Fruit fly (Drosophila melanogaster) whole organism, pupa: ENCODE measurements around the gene sws.

Experiments
- CG10348 ChIP-seq: fragments of 200-800 bp; sonication (Bioruptor generic); IDR thresholded peaks from 2 replicates; pipeline ENCODE4 v1.3.6; 2022; ENCODE audit warnings: missing biosample characterization, missing genetic modification characterization
- CG12605 ChIP-seq: fragments of 200-800 bp; sonication (Bioruptor generic); IDR thresholded peaks from 2 replicates; pipeline ENCODE4 v1.3.6; 2022; ENCODE audit warnings: missing biosample characterization, missing genetic modification characterization
- CG13204 ChIP-seq: fragments of 200-800 bp; sonication (Bioruptor generic); optimal IDR thresholded peaks from 2 replicates; lab custom pipeline; 2018; ENCODE audit warnings: missing biosample characterization, mild to moderate bottlenecking, missing genetic modification characterization, moderate library complexity
- CG14655 ChIP-seq: fragments of 200-800 bp; sonication (Bioruptor generic); optimal IDR thresholded peaks from 3 replicates; lab custom pipeline; 2017; ENCODE audit warnings: mild to moderate bottlenecking, missing biosample characterization, missing genetic modification reagents, missing genetic modification characterization
- CG15710 ChIP-seq: fragments of 200-800 bp; sonication (Bioruptor generic); optimal IDR thresholded peaks from 2 replicates; lab custom pipeline; 2018; ENCODE audit warnings: missing biosample characterization, mild to moderate bottlenecking, missing genetic modification characterization, moderate library complexity
- CG17806 ChIP-seq: fragments of 200-800 bp; sonication (Bioruptor generic); optimal IDR thresholded peaks from 2 replicates; lab custom pipeline; 2018; ENCODE audit warnings: missing biosample characterization, mild to moderate bottlenecking, missing genetic modification characterization, moderate library complexity
- CG32121 ChIP-seq: fragments of 200-800 bp; sonication (Bioruptor generic); IDR thresholded peaks from 2 replicates; pipeline ENCODE4 v1.3.6; 2022; ENCODE audit warnings: missing biosample characterization, missing genetic modification characterization
- CG34367 ChIP-seq: fragments of 200-800 bp; sonication (Bioruptor generic); optimal IDR thresholded peaks from 2 replicates; lab custom pipeline; 2018; ENCODE audit warnings: missing biosample characterization, mild to moderate bottlenecking, missing genetic modification characterization
- CG4496 ChIP-seq: fragments of 200-800 bp; sonication (Bioruptor generic); IDR thresholded peaks from 3 replicates; pipeline ENCODE4 v1.3.6; 2022; ENCODE audit warnings: missing biosample characterization, missing genetic modification characterization
- CG8159 ChIP-seq: fragments of 200-800 bp; sonication (Bioruptor generic); optimal IDR thresholded peaks from 3 replicates; lab custom pipeline; 2018; ENCODE audit warnings: missing biosample characterization, mild to moderate bottlenecking, missing genetic modification characterization, moderate library complexity
- CG8301 ChIP-seq: fragments of 200-800 bp; sonication (Bioruptor generic); optimal IDR thresholded peaks from 2 replicates; lab custom pipeline; 2018; ENCODE audit warnings: missing biosample characterization, mild to moderate bottlenecking, missing genetic modification characterization
- CG9948 ChIP-seq: fragments of 200-800 bp; sonication (Bioruptor generic); optimal IDR thresholded peaks from 2 replicates; lab custom pipeline; 2018; ENCODE audit warnings: missing biosample characterization, mild to moderate bottlenecking, missing genetic modification characterization, moderate library complexity
- D1 ChIP-seq: fragments of 200-800 bp; sonication (Bioruptor generic); optimal IDR thresholded peaks from 2 replicates; lab custom pipeline; 2018; ENCODE audit warnings: missing biosample characterization, mild to moderate bottlenecking, missing genetic modification characterization, moderate library complexity
- EcR ChIP-seq: fragments of 200-800 bp; sonication (Bioruptor generic); optimal IDR thresholded peaks from 3 replicates; lab custom pipeline; 2019; ENCODE audit warnings: missing biosample characterization, missing genetic modification characterization, mild to moderate bottlenecking, moderate library complexity, missing genetic modification reagents
- Ets98B ChIP-seq: fragments of 200-800 bp; sonication (Bioruptor generic); IDR thresholded peaks from 2 replicates; pipeline ENCODE4 v1.3.6; 2022; ENCODE audit warnings: missing biosample characterization, missing genetic modification characterization
- Pif1A ChIP-seq: fragments of 200-800 bp; sonication (Bioruptor generic); optimal IDR thresholded peaks from 3 replicates; lab custom pipeline; 2016; ENCODE audit warnings: missing biosample characterization, missing genetic modification characterization
- Pif1B ChIP-seq: fragments of 200-800 bp; sonication (Bioruptor generic); optimal IDR thresholded peaks from 3 replicates; lab custom pipeline; 2016; ENCODE audit warnings: missing biosample characterization, missing genetic modification characterization
- Snoo ChIP-seq: fragments of 200-800 bp; sonication (Bioruptor generic); optimal IDR thresholded peaks from 3 replicates; lab custom pipeline; 2017; ENCODE audit warnings: missing biosample characterization, mild to moderate bottlenecking, missing genetic modification characterization, inconsistent platforms
- fd96Ca ChIP-seq: fragments of 200-800 bp; sonication (Bioruptor generic); IDR thresholded peaks from 3 replicates; pipeline ENCODE4 v1.3.6; 2022; ENCODE audit warnings: missing biosample characterization, missing genetic modification characterization
- gl ChIP-seq: fragments of 200-800 bp; sonication (Bioruptor generic); optimal IDR thresholded peaks from 2 replicates; lab custom pipeline; 2018; ENCODE audit warnings: missing biosample characterization, mild to moderate bottlenecking, missing genetic modification characterization
- rn ChIP-seq: fragments of 200-800 bp; sonication (Bioruptor generic); IDR thresholded peaks from 2 replicates; pipeline ENCODE4 v1.3.6; 2022; ENCODE audit warnings: missing biosample characterization, missing genetic modification characterization

Gene sws

dm6 chrX:7967848-7968143 is 240 bp downstream of the sws start:
- TF ChIP-seq Pif1B (no peak), Snoo (tag; lab: Kevin White, UChicago) (no peak), CG8159 (tag; lab: Kevin White, UChicago) (no peak), rn (no peak), CG12605 (GFP tag; lab: Robert Waterston, UW) (no peak), CG15710 (no peak), CG10348 (GFP tag; lab: Robert Waterston, UW) (no peak), Ets98B (GFP tag; lab: Robert Waterston, UW) (no peak), EcR (GFP tag; lab: Kevin White, UChicago) (no peak), fd96Ca (GFP tag; lab: Robert Waterston, UW) (no peak), CG13204 (GFP tag; lab: Kevin White, UChicago) (no peak), CG34367 (tag; lab: Kevin White, UChicago) (no peak)

- no peak for TF ChIP-seq EcR (GFP tag; lab: Kevin White, UChicago)
- no peak for TF ChIP-seq Ets98B (GFP tag; lab: Robert Waterston, UW)
- TF ChIP-seq Pif1B, result no peak
- no peak for TF ChIP-seq CG15710
- no peak for TF ChIP-seq CG12605 (GFP tag; lab: Robert Waterston, UW)
- TF ChIP-seq CG17806 (tag; lab: Kevin White, UChicago), result no peak
- TF ChIP-seq CG9948 (tag; lab: Kevin White, UChicago), result no peak
- TF ChIP-seq fd96Ca (GFP tag; lab: Robert Waterston, UW), result no peak
- peak; percentile 11 for TF ChIP-seq CG13204 (GFP tag; lab: Kevin White, UChicago)
- no peak for TF ChIP-seq CG8301 (tag; lab: Kevin White, UChicago)
- TF ChIP-seq CG4496, result 0 out of 3 replicates have a peak, but pooled peaks have one; percentile 13
- no peak for TF ChIP-seq rn
- TF ChIP-seq Pif1A (GFP tag; lab: Kevin White, UChicago), result no peak
- TF ChIP-seq CG14655 (GFP tag; lab: Kevin White, UChicago), result no peak
- no peak for TF ChIP-seq CG34367 (tag; lab: Kevin White, UChicago)
- TF ChIP-seq CG8159 (tag; lab: Kevin White, UChicago), result no peak
- TF ChIP-seq CG32121 (GFP tag; lab: Robert Waterston, UW), result 0 out of 2 replicates have a peak, but pooled peaks have one; percentile 30
- no peak for TF ChIP-seq CG10348 (GFP tag; lab: Robert Waterston, UW)
- peak; percentile 26 for TF ChIP-seq D1 (tag; lab: Kevin White, UChicago)
- TF ChIP-seq Snoo (tag; lab: Kevin White, UChicago), result no peak
- no peak for TF ChIP-seq gl (tag; lab: Kevin White, UChicago)
- TF ChIP-seq, all 21 proteins: peak for 4
Observed at dm6 chrX:7967052-7967847, 786 bp downstream of the sws start.

DNA sequence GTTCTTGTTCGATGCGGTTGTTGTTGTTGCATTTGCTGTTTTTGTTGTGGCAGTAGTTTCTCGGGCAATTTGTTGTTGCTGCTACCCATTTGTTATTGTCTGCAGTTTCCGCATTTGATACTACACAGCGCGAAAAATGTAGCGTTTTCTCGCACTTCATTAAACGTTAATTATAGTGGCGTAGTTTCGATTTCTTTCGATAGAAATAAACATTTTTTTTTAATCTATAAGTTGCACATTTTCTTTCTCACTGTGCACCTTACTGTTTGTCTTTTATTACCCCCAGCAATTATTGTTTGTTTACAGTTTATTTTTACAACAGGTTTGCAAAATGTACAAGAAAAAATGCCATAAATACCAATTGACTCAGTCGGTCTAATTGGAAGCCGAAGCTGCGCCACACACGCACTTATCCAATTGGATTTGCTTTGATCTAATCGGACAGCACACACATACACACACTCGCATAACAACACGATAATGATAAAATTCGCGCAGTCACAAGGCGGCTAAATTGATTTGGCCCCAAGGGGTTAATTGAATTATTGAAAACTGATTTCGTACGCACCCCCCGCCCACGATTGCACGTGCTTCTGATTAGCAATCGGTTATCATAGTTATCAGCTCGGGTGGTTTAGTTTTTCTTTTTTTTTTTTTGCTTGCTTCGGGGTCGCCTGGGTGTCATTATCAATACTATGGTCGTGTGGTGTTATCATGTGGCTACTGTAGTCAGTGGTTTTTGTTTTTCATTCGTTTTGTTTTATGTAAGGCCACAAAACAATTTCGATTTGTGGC is 2.1 kb downstream of the sws start:
- TF ChIP-seq CG12605 (GFP tag; lab: Robert Waterston, UW), result no peak
- TF ChIP-seq CG10348 (GFP tag; lab: Robert Waterston, UW), result no peak
- no peak for TF ChIP-seq EcR (GFP tag; lab: Kevin White, UChicago)
- peak; percentile 23 for TF ChIP-seq CG8301 (tag; lab: Kevin White, UChicago)
- TF ChIP-seq CG9948 (tag; lab: Kevin White, UChicago), result no peak
- TF ChIP-seq CG17806 (tag; lab: Kevin White, UChicago), result no peak
- TF ChIP-seq CG15710, result no peak
- no peak for TF ChIP-seq CG14655 (GFP tag; lab: Kevin White, UChicago)
- no peak for TF ChIP-seq CG34367 (tag; lab: Kevin White, UChicago)
- TF ChIP-seq Snoo (tag; lab: Kevin White, UChicago), result no peak
- no peak for TF ChIP-seq Pif1A (GFP tag; lab: Kevin White, UChicago)
- TF ChIP-seq Pif1B, result no peak
- no peak for TF ChIP-seq D1 (tag; lab: Kevin White, UChicago)
- peak; percentile 73 for TF ChIP-seq CG4496
- TF ChIP-seq Ets98B (GFP tag; lab: Robert Waterston, UW), result peak; percentile 54; the same call in 1 of the 2 replicates
- TF ChIP-seq rn, result 0 out of 2 replicates have a peak, but pooled peaks have one; percentile 24
- no peak for TF ChIP-seq CG13204 (GFP tag; lab: Kevin White, UChicago)
- TF ChIP-seq CG32121 (GFP tag; lab: Robert Waterston, UW), result peak; percentile 42; the same call in 1 of the 2 replicates
- no peak for TF ChIP-seq gl (tag; lab: Kevin White, UChicago)
- TF ChIP-seq CG8159 (tag; lab: Kevin White, UChicago), result no peak
- peak; percentile 59; the same call in 1 of the 3 replicates for TF ChIP-seq fd96Ca (GFP tag; lab: Robert Waterston, UW)

- TF ChIP-seq EcR (GFP tag; lab: Kevin White, UChicago) (no peak), CG9948 (tag; lab: Kevin White, UChicago) (no peak), CG17806 (tag; lab: Kevin White, UChicago) (no peak), CG12605 (GFP tag; lab: Robert Waterston, UW) (no peak), CG8159 (tag; lab: Kevin White, UChicago) (no peak), CG4496 (no peak), rn (no peak), CG13204 (GFP tag; lab: Kevin White, UChicago) (no peak), CG15710 (no peak), CG8301 (tag; lab: Kevin White, UChicago) (no peak), Snoo (tag; lab: Kevin White, UChicago) (no peak), D1 (tag; lab: Kevin White, UChicago) (no peak), CG14655 (GFP tag; lab: Kevin White, UChicago) (no peak), Ets98B (GFP tag; lab: Robert Waterston, UW) (no peak), CG34367 (tag; lab: Kevin White, UChicago) (no peak)
Observed at dm6 chrX:7963724-7964123, 4.3 kb downstream of the sws start, which contains the start of gene sn. sn (plus strand) TSS chrX:7964024.
